Fruit fly (Drosophila melanogaster) whole organism, embryonic: ENCODE results near the gene CG5181.
A peak's percentile ranks its signal among the peaks of the same experiment; 100 is the strongest.

Experiments
- Aef1 ChIP-seq: fragments of 200-800 bp; sonication (Bioruptor generic); IDR thresholded peaks from 3 replicates; pipeline ENCODE4 v1.3.6; 2022; ENCODE audit warnings: missing biosample characterization, missing genetic modification characterization
- CG10147 ChIP-seq: fragments of 200-800 bp; sonication (Bioruptor generic); optimal IDR thresholded peaks from 2 replicates; lab custom pipeline; 2019; ENCODE audit warnings: missing biosample characterization, mild to moderate bottlenecking, missing genetic modification characterization, moderate library complexity
- CG10366 ChIP-seq: fragments of 200-800 bp; sonication (Bioruptor generic); IDR thresholded peaks from 2 replicates; pipeline ENCODE4 v1.3.6; 2022; ENCODE audit warnings: missing biosample characterization, missing genetic modification characterization
- CG10959 ChIP-seq: fragments of 200-800 bp; sonication (Bioruptor generic); IDR thresholded peaks from 2 replicates; pipeline ENCODE4 v1.3.6; 2022; ENCODE audit warnings: missing biosample characterization, missing genetic modification characterization
- CG11695 ChIP-seq: fragments of 200-800 bp; sonication (Bioruptor generic); IDR thresholded peaks from 3 replicates; pipeline ENCODE4 v1.3.6; 2022; ENCODE audit warnings: missing biosample characterization, missing genetic modification characterization
- CG12769 ChIP-seq: fragments of 200-800 bp; sonication (Bioruptor generic); optimal IDR thresholded peaks from 2 replicates; lab custom pipeline; 2019; ENCODE audit warnings: missing biosample characterization, mild to moderate bottlenecking, missing genetic modification characterization, moderate library complexity
- CG14860 ChIP-seq: fragments of 200-800 bp; sonication (Bioruptor generic); IDR thresholded peaks from 3 replicates; pipeline ENCODE4 v1.3.6; 2022; ENCODE audit warnings: missing biosample characterization, missing genetic modification characterization; ENCODE audit not compliant: partially characterized antibody
- CG14965 ChIP-seq: fragments of 200-800 bp; sonication (Bioruptor generic); optimal IDR thresholded peaks from 2 replicates; lab custom pipeline; 2016; ENCODE audit warnings: missing biosample characterization, missing genetic modification characterization, borderline replicate concordance
- CG4424 ChIP-seq: fragments of 200-800 bp; sonication (Bioruptor generic); optimal IDR thresholded peaks from 3 replicates; lab custom pipeline; 2016; ENCODE audit warnings: missing biosample characterization, missing genetic modification characterization
- CG4707 ChIP-seq: fragments of 200-800 bp; sonication (Bioruptor generic); optimal IDR thresholded peaks from 2 replicates; lab custom pipeline; 2018; ENCODE audit warnings: missing biosample characterization, mild to moderate bottlenecking, missing genetic modification characterization, moderate library complexity
- CG4730 ChIP-seq: fragments of 200-800 bp; sonication (Bioruptor generic); IDR thresholded peaks from 2 replicates; pipeline ENCODE4 v1.3.6; 2022; ENCODE audit warnings: missing biosample characterization, missing genetic modification characterization
- CG7271 ChIP-seq: fragments of 200-800 bp; sonication (Bioruptor generic); optimal IDR thresholded peaks from 2 replicates; lab custom pipeline; 2018; ENCODE audit warnings: missing biosample characterization, mild to moderate bottlenecking, missing genetic modification characterization, moderate library complexity
- CG8359 ChIP-seq: fragments of 200-800 bp; sonication (Bioruptor generic); optimal IDR thresholded peaks from 2 replicates; lab custom pipeline; 2017; ENCODE audit warnings: missing biosample characterization, mild to moderate bottlenecking, missing genetic modification characterization, borderline replicate concordance
- CG8478 ChIP-seq: fragments of >200 bp; optimal IDR thresholded peaks from 2 replicates; lab custom pipeline; 2018
- Dfd ChIP-seq, 2 experiments: fragments of >200 bp; optimal IDR thresholded peaks; 2 replicates each; lab custom pipeline; 2017; ENCODE audit warnings: missing biosample characterization in 2 of 2, missing genetic modification characterization in 2 of 2
- Dll ChIP-seq: fragments of 200-800 bp; sonication (Bioruptor generic); IDR thresholded peaks from 4 replicates; pipeline ENCODE4 v1.3.6; 2022; ENCODE audit warnings: missing biosample characterization, missing genetic modification characterization; ENCODE audit not compliant: partially characterized antibody
- Elba2 ChIP-seq: fragments of 200-800 bp; sonication (Bioruptor generic); optimal IDR thresholded peaks from 3 replicates; lab custom pipeline; 2016; ENCODE audit warnings: missing biosample characterization, missing genetic modification characterization
- Gug ChIP-seq: fragments of 200-800 bp; sonication (Bioruptor generic); IDR thresholded peaks from 4 replicates; pipeline ENCODE4 v1.3.6; 2022; ENCODE audit warnings: missing biosample characterization, missing genetic modification characterization
- Hr78 ChIP-seq, 2 experiments: fragments of 200-800 bp in 1 of 2; fragments of >200 bp in 1 of 2; sonication (Bioruptor generic) in 1 of 2; optimal IDR thresholded peaks; 2 replicates each; lab custom pipeline; 2017 to 2019; ENCODE audit warnings: missing biosample characterization in 2 of 2, missing genetic modification characterization in 2 of 2, mild to moderate bottlenecking in 1 of 2, moderate library complexity in 1 of 2
- Ptx1 ChIP-seq: fragments of 200-800 bp; sonication (Bioruptor generic); IDR thresholded peaks from 2 replicates; pipeline ENCODE4 v1.3.6; 2022; ENCODE audit warnings: missing biosample characterization, missing genetic modification characterization
- TFAM ChIP-seq: fragments of 200-800 bp; sonication (Bioruptor generic); optimal IDR thresholded peaks from 2 replicates; lab custom pipeline; 2017; ENCODE audit warnings: missing biosample characterization, missing genetic modification characterization, inconsistent platforms
- Vsx1 ChIP-seq: fragments of 200-800 bp; sonication (Bioruptor generic); optimal IDR thresholded peaks from 2 replicates; lab custom pipeline; 2017; ENCODE audit warnings: missing biosample characterization, mild to moderate bottlenecking, missing genetic modification characterization, missing genetic modification reagents
- Xbp1 ChIP-seq: fragments of 200-800 bp; sonication (Bioruptor generic); optimal IDR thresholded peaks from 3 replicates; lab custom pipeline; 2016; ENCODE audit warnings: missing biosample characterization, mild to moderate bottlenecking, missing genetic modification characterization
- aop ChIP-seq: fragments of 200-800 bp; sonication (Bioruptor generic); IDR thresholded peaks from 2 replicates; pipeline ENCODE4 v1.3.6; 2022; ENCODE audit warnings: missing biosample characterization, missing genetic modification characterization
- btn ChIP-seq: fragments of 200-800 bp; sonication (Bioruptor generic); optimal IDR thresholded peaks from 2 replicates; lab custom pipeline; 2016; ENCODE audit warnings: missing biosample characterization, missing genetic modification characterization
- cg ChIP-seq: fragments of 200-800 bp; sonication (Bioruptor generic); optimal IDR thresholded peaks from 3 replicates; lab custom pipeline; 2019; ENCODE audit warnings: missing biosample characterization, mild to moderate bottlenecking, missing genetic modification characterization, moderate library complexity
- croc ChIP-seq: fragments of 200-800 bp; sonication (Bioruptor generic); conservative IDR thresholded peaks from 3 replicates; pipeline ENCODE4 v1.3.6; 2022; ENCODE audit warnings: missing biosample characterization, missing genetic modification characterization
- da ChIP-seq: fragments of 200-800 bp; sonication (Bioruptor generic); optimal IDR thresholded peaks from 2 replicates; lab custom pipeline; 2016; ENCODE audit warnings: missing biosample characterization, missing genetic modification characterization
- dati ChIP-seq: fragments of 200-800 bp; sonication (Bioruptor generic); IDR thresholded peaks from 2 replicates; pipeline ENCODE4 v1.3.6; 2022; ENCODE audit warnings: missing biosample characterization, missing genetic modification characterization
- dimm ChIP-seq: fragments of 200-800 bp; sonication (Bioruptor generic); IDR thresholded peaks from 2 replicates; pipeline ENCODE4 v1.3.6; 2022; ENCODE audit warnings: missing biosample characterization, missing genetic modification characterization
- disco-r ChIP-seq: fragments of 200-800 bp; sonication (Bioruptor generic); optimal IDR thresholded peaks from 2 replicates; lab custom pipeline; 2016; ENCODE audit warnings: missing biosample characterization, missing genetic modification characterization
- dmrt99B ChIP-seq: fragments of 200-800 bp; sonication (Bioruptor generic); optimal IDR thresholded peaks from 2 replicates; lab custom pipeline; 2018; ENCODE audit warnings: missing biosample characterization, mild to moderate bottlenecking, missing genetic modification characterization, moderate library complexity
- dysf ChIP-seq: fragments of 200-800 bp; sonication (Bioruptor generic); IDR thresholded peaks from 3 replicates; pipeline ENCODE4 v1.3.6; 2022; ENCODE audit warnings: missing biosample characterization, missing genetic modification characterization
- gcm ChIP-seq: fragments of 200-800 bp; sonication (Bioruptor generic); optimal IDR thresholded peaks from 2 replicates; lab custom pipeline; 2019; ENCODE audit warnings: missing biosample characterization, mild to moderate bottlenecking, missing genetic modification characterization, moderate library complexity
- gfzf ChIP-seq: fragments of 200-800 bp; sonication (Bioruptor generic); optimal IDR thresholded peaks from 2 replicates; lab custom pipeline; 2016; ENCODE audit warnings: missing biosample characterization, mild to moderate bottlenecking, missing genetic modification characterization, moderate library complexity
- hkb ChIP-seq, 2 experiments: fragments of 200-800 bp in 1 of 2; fragments of >200 bp in 1 of 2; sonication (Bioruptor generic) in 1 of 2; IDR thresholded peaks in 1 of 2; optimal IDR thresholded peaks in 1 of 2; 2 replicates each; pipeline versions ENCODE4 v1.3.6 to Lab custom; 2017 to 2022; ENCODE audit warnings: missing biosample characterization in 1 of 2, missing genetic modification characterization in 1 of 2
- jigr1 ChIP-seq: fragments of 200-800 bp; sonication (Bioruptor generic); IDR thresholded peaks from 3 replicates; pipeline ENCODE4 v1.3.6; 2022; ENCODE audit warnings: missing biosample characterization, missing genetic modification characterization
- ken ChIP-seq: fragments of 200-800 bp; sonication (Bioruptor generic); IDR thresholded peaks from 3 replicates; pipeline ENCODE4 v1.3.6; 2022; ENCODE audit warnings: missing biosample characterization, missing genetic modification characterization
- knrl ChIP-seq: fragments of 200-800 bp; sonication (Bioruptor generic); IDR thresholded peaks from 3 replicates; pipeline ENCODE4 v1.3.6; 2022; ENCODE audit warnings: missing biosample characterization, missing genetic modification characterization; ENCODE audit not compliant: partially characterized antibody
- nerfin-2 ChIP-seq: fragments of 200-800 bp; sonication (Bioruptor generic); IDR thresholded peaks from 2 replicates; pipeline ENCODE4 v1.3.6; 2022; ENCODE audit warnings: missing biosample characterization, missing genetic modification characterization; ENCODE audit not compliant: partially characterized antibody
- org-1 ChIP-seq: fragments of 200-800 bp; sonication (Bioruptor generic); optimal IDR thresholded peaks from 2 replicates; lab custom pipeline; 2017; ENCODE audit warnings: missing biosample characterization, missing genetic modification characterization
- sim ChIP-seq: fragments of 200-800 bp; sonication (Bioruptor generic); IDR thresholded peaks from 2 replicates; pipeline ENCODE4 v1.3.6; 2022; ENCODE audit warnings: missing biosample characterization, missing genetic modification characterization
- slou ChIP-seq: fragments of 200-800 bp; sonication (Bioruptor generic); optimal IDR thresholded peaks from 3 replicates; lab custom pipeline; 2016; ENCODE audit warnings: missing biosample characterization, missing genetic modification characterization
- sqz ChIP-seq: fragments of 200-800 bp; sonication (Bioruptor generic); optimal IDR thresholded peaks from 3 replicates; lab custom pipeline; 2018; ENCODE audit warnings: missing biosample characterization, mild to moderate bottlenecking, missing genetic modification characterization
- stc ChIP-seq: fragments of 200-800 bp; sonication (Bioruptor generic); IDR thresholded peaks from 2 replicates; pipeline ENCODE4 v1.3.6; 2022; ENCODE audit warnings: missing biosample characterization, missing genetic modification characterization
- tgo ChIP-seq: fragments of 200-800 bp; sonication (Bioruptor generic); IDR thresholded peaks from 3 replicates; pipeline ENCODE4 v1.3.6; 2022; ENCODE audit warnings: missing biosample characterization, missing genetic modification characterization
- unc-4 ChIP-seq: fragments of 200-800 bp; sonication (Bioruptor generic); IDR thresholded peaks from 2 replicates; pipeline ENCODE4 v1.3.6; 2022; ENCODE audit warnings: missing biosample characterization, missing genetic modification characterization; ENCODE audit not compliant: partially characterized antibody
- usp ChIP-seq: fragments of >200 bp; optimal IDR thresholded peaks from 2 replicates; lab custom pipeline; 2017; ENCODE audit warnings: missing biosample characterization, missing genetic modification characterization
- vnd ChIP-seq: fragments of 200-800 bp; sonication (Bioruptor generic); IDR thresholded peaks from 3 replicates; pipeline ENCODE4 v1.3.6; 2022; ENCODE audit warnings: missing biosample characterization, missing genetic modification characterization; ENCODE audit not compliant: partially characterized antibody
- z ChIP-seq: fragments of 200-800 bp; sonication (Bioruptor generic); IDR thresholded peaks from 3 replicates; pipeline ENCODE4 v1.3.6; 2022; ENCODE audit warnings: missing biosample characterization, missing genetic modification characterization

Gene CG5181

dm6 chr2L:7423333-7423895 lies 13.8 kb upstream of the CG5181 start (continued):
- TF ChIP-seq hkb (optimal IDR thresholded peaks at IDR 0.05; lab: Kevin White, UChicago) (no peak), hkb (GFP tag; IDR thresholded peaks at IDR 0.05; lab: Robert Waterston, UW) (no peak), CG8359 (no peak), dysf (GFP tag; lab: Robert Waterston, UW) (peak; percentile 52; the same call in 2 of the 3 replicates), vnd (no peak), Ptx1 (GFP tag; lab: Robert Waterston, UW) (peak; percentile 36; the same call in 1 of the 2 replicates), CG10366 (GFP tag; lab: Robert Waterston, UW) (peak; percentile 12; the same call in 1 of the 2 replicates), gfzf (GFP tag; lab: Kevin White, UChicago) (no peak), tgo (GFP tag; lab: Robert Waterston, UW) (no peak), Aef1 (GFP tag; lab: Robert Waterston, UW) (no peak), stc (GFP tag; lab: Robert Waterston, UW) (peak; percentile 28; the same call in 1 of the 2 replicates), disco-r (GFP tag; lab: Kevin White, UChicago) (no peak), Vsx1 (GFP tag; lab: Kevin White, UChicago) (no peak), usp (GFP tag; lab: Kevin White, UChicago) (no peak), CG4730 (GFP tag; lab: Robert Waterston, UW) (peak; percentile 16; the same call in 1 of the 2 replicates), Xbp1 (GFP tag; lab: Kevin White, UChicago) (peak; percentile 32), unc-4 (GFP tag; lab: Robert Waterston, UW) (no peak), nerfin-2 (GFP tag; lab: Robert Waterston, UW) (no peak), dmrt99B (tag; lab: Kevin White, UChicago) (peak; percentile 9), Elba2 (no peak), sqz (GFP tag; lab: Kevin White, UChicago) (no peak), CG10959 (GFP tag; lab: Robert Waterston, UW) (0 out of 2 replicates have a peak, but pooled peaks have one; percentile 5), jigr1 (GFP tag; lab: Robert Waterston, UW) (no peak), CG7271 (no peak), slou (GFP tag; lab: Kevin White, UChicago) (no peak), Hr78 (GFP tag; optimal IDR thresholded peaks at IDR 0.05; lab: Kevin White, UChicago) (no peak), sim (GFP tag; lab: Robert Waterston, UW) (no peak), knrl (GFP tag; lab: Robert Waterston, UW) (no peak), CG4707 (GFP tag; lab: Kevin White, UChicago) (no peak), CG14965 (GFP tag; lab: Kevin White, UChicago) (no peak), z (GFP tag; lab: Robert Waterston, UW) (no peak), Dfd (GFP tag; optimal IDR thresholded peaks at IDR 0.05; lab: Kevin White, UChicago) (no peak), dimm (GFP tag; lab: Robert Waterston, UW) (no peak), CG8478 (no peak), CG14860 (GFP tag; lab: Robert Waterston, UW) (no peak), dati (no peak), CG11695 (GFP tag; lab: Robert Waterston, UW) (0 out of 3 replicates have a peak, but pooled peaks have one; percentile 14), gcm (GFP tag; lab: Kevin White, UChicago) (peak; percentile 74), da (GFP tag; lab: Kevin White, UChicago) (no peak), croc (GFP tag; lab: Robert Waterston, UW) (no peak), CG10147 (GFP tag; lab: Kevin White, UChicago) (no peak), btn (no peak), Dll (GFP tag; lab: Robert Waterston, UW) (no peak), aop (GFP tag; lab: Robert Waterston, UW) (peak; percentile 35; the same call in 1 of the 2 replicates), TFAM (GFP tag; lab: Kevin White, UChicago) (no peak), cg (GFP tag; lab: Kevin White, UChicago) (no peak), org-1 (no peak), CG4424 (GFP tag; lab: Kevin White, UChicago) (peak; percentile 10), Gug (peak; percentile 55; the same call in 1 of the 4 replicates), ken (GFP tag; lab: Robert Waterston, UW) (0 out of 3 replicates have a peak, but pooled peaks have one; percentile 46), CG12769 (peak; percentile 50)
